Worm (Caenorhabditis elegans) whole organism, midembryonic: ENCODE results near the gene gpx-3.

Experiments used
- T22C8.4 ChIP-seq: fragments of 200-800 bp; sonication (Bioruptor generic); IDR thresholded peaks from 2 replicates; pipeline ENCODE4 v1.3.6; 2022; ENCODE audit warnings: missing genetic modification characterization, missing compliant biosample characterization
- cog-1 ChIP-seq: sonication (generic microtip); optimal IDR thresholded peaks from 2 replicates; lab custom pipeline; 2016; ENCODE audit warnings: missing genetic modification characterization, missing compliant biosample characterization
- flt-1 ChIP-seq: fragments of 200-800 bp; sonication (Bioruptor generic); IDR thresholded peaks from 2 replicates; pipeline ENCODE4 v1.3.6; 2022; ENCODE audit warnings: missing genetic modification characterization, missing compliant biosample characterization
- klf-2 ChIP-seq: fragments of 200-800 bp; sonication (Bioruptor generic); conservative IDR thresholded peaks from 2 replicates; pipeline ENCODE4 v1.3.6; 2022; ENCODE audit warnings: missing genetic modification reagents, missing genetic modification characterization, missing compliant biosample characterization
- med-1 ChIP-seq: sonication (generic microtip); optimal IDR thresholded peaks from 2 replicates; lab custom pipeline; 2017; ENCODE audit warnings: missing genetic modification characterization, mild to moderate bottlenecking, missing compliant biosample characterization, antibody characterized with exemption, missing genetic modification reagents; ENCODE audit not compliant: insufficient read depth
- ref-1 ChIP-seq: fragments of 200-800 bp; sonication (Bioruptor generic); conservative IDR thresholded peaks from 2 replicates; pipeline ENCODE4 v1.3.6; 2022; ENCODE audit warnings: missing genetic modification reagents, missing genetic modification characterization, missing compliant biosample characterization
- tab-1 ChIP-seq: fragments of 200-800 bp; sonication (Bioruptor generic); IDR thresholded peaks from 2 replicates; pipeline ENCODE4 v1.3.6; 2022; ENCODE audit warnings: missing genetic modification characterization, missing compliant biosample characterization
- ztf-23 ChIP-seq: fragments of 200-800 bp; sonication (Bioruptor generic); IDR thresholded peaks from 2 replicates; pipeline ENCODE4 v1.3.6; 2022; ENCODE audit warnings: missing genetic modification reagents, missing genetic modification characterization, missing compliant biosample characterization
- ztf-29 ChIP-seq: fragments of 200-800 bp; sonication (Bioruptor generic); IDR thresholded peaks from 2 replicates; pipeline ENCODE4 v1.3.6; 2022; ENCODE audit warnings: missing genetic modification reagents, missing genetic modification characterization, missing compliant biosample characterization

gpx-3 gene

ce11 chrX:9566429-9566828 is 21.3 kb upstream of the gpx-3 start, which contains the start of gene F49E2.2:
Gene F49E2.2, plus strand, starts transcription at chrX:9566729.
- no peak for TF ChIP-seq med-1 (GFP tag; lab: Kevin White, UChicago)
- no peak for TF ChIP-seq tab-1 (GFP tag; lab: Robert Waterston, UW)
- no peak for TF ChIP-seq ref-1 (GFP tag; lab: Robert Waterston, UW)
- TF ChIP-seq T22C8.4: no peak
- TF ChIP-seq klf-2 (GFP tag; lab: Robert Waterston, UW): no peak
- no peak for TF ChIP-seq ztf-23 (GFP tag; lab: Robert Waterston, UW)
- no peak for TF ChIP-seq flt-1 (GFP tag; lab: Robert Waterston, UW)
- TF ChIP-seq ztf-29 (GFP tag; lab: Robert Waterston, UW): no peak
- TF ChIP-seq cog-1 (tag; lab: Kevin White, UChicago): no peak

ce11 chrX:9568574-9568973 is 19.2 kb upstream of the gpx-3 start:
- TF ChIP-seq ref-1 (GFP tag; lab: Robert Waterston, UW): no peak
- no peak for TF ChIP-seq cog-1 (tag; lab: Kevin White, UChicago)
- no peak for TF ChIP-seq med-1 (GFP tag; lab: Kevin White, UChicago)
- no peak for TF ChIP-seq T22C8.4
- no peak for TF ChIP-seq ztf-23 (GFP tag; lab: Robert Waterston, UW)
- TF ChIP-seq tab-1 (GFP tag; lab: Robert Waterston, UW): no peak
- no peak for TF ChIP-seq flt-1 (GFP tag; lab: Robert Waterston, UW)
- no peak for TF ChIP-seq ztf-29 (GFP tag; lab: Robert Waterston, UW)
- TF ChIP-seq klf-2 (GFP tag; lab: Robert Waterston, UW): no peak

- TF ChIP-seq ztf-29 (GFP tag; lab: Robert Waterston, UW) (no peak), med-1 (GFP tag; lab: Kevin White, UChicago) (no peak), flt-1 (GFP tag; lab: Robert Waterston, UW) (no peak), klf-2 (GFP tag; lab: Robert Waterston, UW) (no peak), cog-1 (tag; lab: Kevin White, UChicago) (no peak), ztf-23 (GFP tag; lab: Robert Waterston, UW) (no peak), ref-1 (GFP tag; lab: Robert Waterston, UW) (no peak), T22C8.4 (no peak)
Observed at ce11 chrX:9576928-9577327, 10.8 kb upstream of the gpx-3 start, which contains the start of gene glb-17. Gene glb-17, minus strand, starts transcription at chrX:9577028.

ce11 chrX:9584333-9584732 is 3.4 kb upstream of the gpx-3 start, which contains the start of gene gpx-5:
Gene gpx-5, plus strand, starts transcription at chrX:9584668.
- TF ChIP-seq klf-2 (GFP tag; lab: Robert Waterston, UW) (no peak), ref-1 (GFP tag; lab: Robert Waterston, UW) (no peak), med-1 (GFP tag; lab: Kevin White, UChicago) (no peak), flt-1 (GFP tag; lab: Robert Waterston, UW) (no peak), tab-1 (GFP tag; lab: Robert Waterston, UW) (no peak), cog-1 (tag; lab: Kevin White, UChicago) (no peak), ztf-23 (GFP tag; lab: Robert Waterston, UW) (no peak), ztf-29 (GFP tag; lab: Robert Waterston, UW) (no peak), T22C8.4 (no peak)

- TF ChIP-seq ref-1 (GFP tag; lab: Robert Waterston, UW): no peak
- TF ChIP-seq ztf-23 (GFP tag; lab: Robert Waterston, UW): no peak
Observed at ce11 chrX:9585584-9586166, 2.1 kb upstream of the gpx-3 start.

- TF ChIP-seq med-1 (GFP tag; lab: Kevin White, UChicago) (no peak), tab-1 (GFP tag; lab: Robert Waterston, UW) (no peak), ref-1 (GFP tag; lab: Robert Waterston, UW) (no peak), cog-1 (tag; lab: Kevin White, UChicago) (no peak), flt-1 (GFP tag; lab: Robert Waterston, UW) (no peak), klf-2 (GFP tag; lab: Robert Waterston, UW) (no peak), ztf-29 (GFP tag; lab: Robert Waterston, UW) (no peak), T22C8.4 (no peak), ztf-23 (GFP tag; lab: Robert Waterston, UW) (no peak)
Observed at ce11 chrX:9589123-9589522, 1.4 kb downstream of the gpx-3 start, which contains the start of gene del-8. Gene del-8, plus strand, starts transcription at chrX:9589423.

- no peak for TF ChIP-seq tab-1 (GFP tag; lab: Robert Waterston, UW)
- TF ChIP-seq T22C8.4: no peak
Observed at ce11 chrX:9597299-9597698, 9.6 kb downstream of the gpx-3 start.

- TF ChIP-seq flt-1 (GFP tag; lab: Robert Waterston, UW) (no peak), ztf-23 (GFP tag; lab: Robert Waterston, UW) (no peak), tab-1 (GFP tag; lab: Robert Waterston, UW) (no peak), ref-1 (GFP tag; lab: Robert Waterston, UW) (no peak), med-1 (GFP tag; lab: Kevin White, UChicago) (no peak), cog-1 (tag; lab: Kevin White, UChicago) (no peak), ztf-29 (GFP tag; lab: Robert Waterston, UW) (no peak), T22C8.4 (no peak), klf-2 (GFP tag; lab: Robert Waterston, UW) (no peak)
Observed at ce11 chrX:9602625-9603024, 14.9 kb downstream of the gpx-3 start.

- TF ChIP-seq T22C8.4 (no peak), ztf-23 (GFP tag; lab: Robert Waterston, UW) (no peak), flt-1 (GFP tag; lab: Robert Waterston, UW) (no peak), cog-1 (tag; lab: Kevin White, UChicago) (no peak), tab-1 (GFP tag; lab: Robert Waterston, UW) (no peak), ref-1 (GFP tag; lab: Robert Waterston, UW) (no peak), klf-2 (GFP tag; lab: Robert Waterston, UW) (no peak), med-1 (GFP tag; lab: Kevin White, UChicago) (no peak), ztf-29 (GFP tag; lab: Robert Waterston, UW) (no peak)
Observed at ce11 chrX:9603180-9603579, 15.4 kb downstream of the gpx-3 start.
